Worm (Caenorhabditis elegans): Measurements from ENCODE around the gene xbp-1.

DNA sequence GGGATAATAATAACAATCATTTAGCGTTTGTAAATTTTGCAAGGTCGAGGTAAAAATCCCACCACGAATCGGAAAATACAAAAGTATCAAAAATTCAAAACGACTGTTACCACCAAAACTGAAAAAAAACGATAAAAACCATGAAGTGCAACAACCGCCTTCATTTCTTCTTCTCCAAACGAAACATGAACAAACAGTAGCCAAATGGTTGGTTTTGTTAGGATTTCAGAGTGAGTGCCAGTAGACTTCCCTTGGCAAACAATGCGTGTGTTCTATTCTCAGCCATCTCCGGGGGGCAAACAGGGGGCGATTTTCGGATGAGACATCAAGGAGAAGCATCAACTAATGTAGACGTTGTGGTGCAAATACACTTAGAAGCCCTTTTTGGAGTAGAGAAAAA lies 31.1 kb downstream of the xbp-1 start:
- no peak for TF ChIP-seq ztf-23 (GFP tag; IDR thresholded peaks at IDR 0.05)
- TF ChIP-seq ref-1 (GFP tag; conservative IDR thresholded peaks at IDR 0.05): no peak
- no peak for TF ChIP-seq T22C8.4 (GFP tag; IDR thresholded peaks at IDR 0.05)
- no peak for TF ChIP-seq ztf-29 (GFP tag; IDR thresholded peaks at IDR 0.05)
- no peak for TF ChIP-seq tab-1 (GFP tag; IDR thresholded peaks at IDR 0.05)
- no peak for TF ChIP-seq flt-1 (GFP tag; IDR thresholded peaks at IDR 0.05)
- no peak for TF ChIP-seq klf-2 (GFP tag; conservative IDR thresholded peaks at IDR 0.05)
- TF ChIP-seq med-1 (GFP tag; optimal IDR thresholded peaks at IDR 0.05; ENCODE audit: insufficient read depth): no peak

Measured in whole organism, midembryonic.